Worm (Caenorhabditis elegans): ENCODE measurements around the gene twk-9.

The twk-9 gene

DNA sequence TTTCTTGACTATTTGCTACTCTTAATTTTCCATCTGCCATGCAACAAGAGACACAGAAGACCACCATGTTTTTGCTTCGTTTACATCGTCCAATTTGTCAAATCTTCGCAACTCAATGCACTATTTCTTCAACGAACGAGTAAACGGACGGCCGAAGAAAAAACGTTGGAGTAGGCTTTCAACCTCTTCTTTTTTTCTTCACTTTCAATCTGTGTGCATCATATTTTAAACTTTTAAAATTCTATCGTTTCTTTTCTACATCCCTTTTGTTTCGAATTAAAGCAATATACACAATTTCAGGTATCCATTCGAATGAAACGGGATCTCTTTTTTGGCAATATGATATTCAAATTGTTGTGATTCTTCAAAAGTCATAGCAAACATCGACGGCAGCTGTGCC lies 35.2 kb upstream of the twk-9 start, which contains the start of gene acc-1:
acc-1 (plus strand) TSS at position 301 of the 400 bp plus-strand sequence.
- TF ChIP-seq aly-1 (tag; optimal IDR thresholded peaks at IDR 0.05) (no peak), sea-1 (GFP tag; conservative IDR thresholded peaks at IDR 0.05) (no peak), tbx-11 (GFP tag; IDR thresholded peaks at IDR 0.05) (no peak), F13C5.2 (tag; optimal IDR thresholded peaks at IDR 0.05) (no peak), scrt-1 (GFP tag; IDR thresholded peaks at IDR 0.05) (no peak), hmbx-1 (tag; optimal IDR thresholded peaks at IDR 0.05) (no peak), B0310.2 (tag; optimal IDR thresholded peaks at IDR 0.05) (no peak), ceh-36 (tag; optimal IDR thresholded peaks at IDR 0.05) (no peak), hmg-4 (GFP tag; optimal IDR thresholded peaks at IDR 0.05) (no peak), ama-1 (optimal IDR thresholded peaks at IDR 0.05) (no peak), tra-4 (tag; optimal IDR thresholded peaks at IDR 0.05) (no peak), pes-1 (GFP tag; IDR thresholded peaks at IDR 0.05) (no peak), hnd-1 (tag; optimal IDR thresholded peaks at IDR 0.05) (no peak), ets-7 (tag; optimal IDR thresholded peaks at IDR 0.05) (no peak), tbx-37 (GFP tag; conservative IDR thresholded peaks at IDR 0.05) (no peak), flt-1 (GFP tag; IDR thresholded peaks at IDR 0.05) (no peak), ceh-13 (GFP tag; optimal IDR thresholded peaks at IDR 0.05) (no peak)

DNA sequence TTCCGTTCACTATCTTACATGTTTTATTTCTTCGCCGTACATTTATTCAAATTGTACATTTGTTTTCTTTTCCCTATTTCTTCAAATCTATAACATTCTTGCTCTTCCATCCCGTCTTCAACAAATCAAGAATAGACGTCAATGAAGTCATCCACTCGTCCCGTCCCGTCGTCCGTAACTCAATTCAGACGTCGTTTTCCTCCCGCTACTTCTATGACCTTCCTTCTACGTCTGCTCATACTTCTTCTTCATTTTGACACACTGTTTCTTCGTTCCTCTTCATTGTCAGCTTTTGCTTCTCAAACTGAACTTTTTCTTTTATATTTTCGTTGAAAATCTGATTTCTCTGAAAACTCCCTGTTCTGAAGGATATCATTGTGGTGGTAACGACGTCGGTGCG lies 33.0 kb upstream of the twk-9 start:
- TF ChIP-seq ama-1 (optimal IDR thresholded peaks at IDR 0.05) (no peak), tbx-37 (GFP tag; conservative IDR thresholded peaks at IDR 0.05) (no peak), hmbx-1 (tag; optimal IDR thresholded peaks at IDR 0.05) (no peak), ets-7 (tag; optimal IDR thresholded peaks at IDR 0.05) (no peak), aly-1 (tag; optimal IDR thresholded peaks at IDR 0.05) (no peak), hmg-4 (GFP tag; optimal IDR thresholded peaks at IDR 0.05) (no peak), F13C5.2 (tag; optimal IDR thresholded peaks at IDR 0.05) (no peak), tra-4 (tag; optimal IDR thresholded peaks at IDR 0.05) (no peak), pes-1 (GFP tag; IDR thresholded peaks at IDR 0.05) (no peak), scrt-1 (GFP tag; IDR thresholded peaks at IDR 0.05) (no peak), ceh-36 (tag; optimal IDR thresholded peaks at IDR 0.05) (no peak), flt-1 (GFP tag; IDR thresholded peaks at IDR 0.05) (no peak)

DNA sequence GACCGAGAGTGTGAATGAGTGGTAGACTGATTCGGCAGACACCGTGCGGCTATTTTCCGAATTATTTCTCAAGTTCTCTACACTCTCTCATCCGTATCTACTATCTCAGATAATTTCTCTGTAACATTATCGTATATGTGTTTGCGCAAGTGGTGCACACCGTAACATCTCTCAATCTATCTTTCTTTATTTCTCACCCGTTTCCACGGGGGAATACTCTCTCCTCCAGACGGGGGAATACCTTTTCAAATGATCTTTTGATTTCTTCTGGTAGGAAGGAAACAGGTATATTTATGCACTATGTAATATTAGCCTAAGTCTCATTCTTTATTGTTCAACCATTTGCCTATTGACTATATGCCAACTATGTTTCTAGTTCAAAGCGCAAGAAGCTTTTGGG lies 25.9 kb upstream of the twk-9 start:
- TF ChIP-seq sea-1 (GFP tag; conservative IDR thresholded peaks at IDR 0.05) (no peak), hmg-4 (GFP tag; optimal IDR thresholded peaks at IDR 0.05) (no peak), ceh-13 (GFP tag; optimal IDR thresholded peaks at IDR 0.05) (no peak), hmbx-1 (tag; optimal IDR thresholded peaks at IDR 0.05) (no peak), tra-4 (tag; optimal IDR thresholded peaks at IDR 0.05) (no peak)

DNA sequence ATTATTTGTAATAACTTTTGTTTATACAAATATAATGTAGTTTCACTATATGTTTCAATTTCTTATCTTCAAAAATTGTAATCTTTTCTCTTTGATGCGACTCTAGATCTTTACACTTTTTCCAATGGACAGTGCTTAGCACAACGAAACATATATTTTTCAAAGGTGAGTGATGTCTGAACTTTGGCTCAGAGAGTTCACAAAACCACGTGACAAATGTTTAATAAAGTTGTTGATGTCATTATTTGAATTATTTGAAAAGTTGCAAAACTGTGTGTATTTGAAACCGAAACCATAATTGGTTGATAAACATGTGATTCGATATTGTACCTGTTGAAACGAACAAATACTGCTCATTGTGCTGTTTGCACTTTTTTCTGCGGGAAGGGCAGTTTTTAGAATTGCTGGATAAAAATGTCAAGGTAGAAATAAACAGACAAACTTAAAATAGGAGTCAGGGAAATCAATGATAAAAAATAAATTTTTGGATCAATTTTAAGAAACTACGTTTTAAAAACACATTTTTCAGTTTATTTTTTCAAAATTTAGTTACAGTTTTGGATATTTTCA lies 24.8 kb upstream of the twk-9 start:
- TF ChIP-seq ama-1 (optimal IDR thresholded peaks at IDR 0.05): no peak
- no peak for TF ChIP-seq ceh-36 (tag; optimal IDR thresholded peaks at IDR 0.05)
- TF ChIP-seq hmbx-1 (tag; optimal IDR thresholded peaks at IDR 0.05): no peak
- no peak for TF ChIP-seq tra-4 (tag; optimal IDR thresholded peaks at IDR 0.05)
- TF ChIP-seq tbx-11 (GFP tag; IDR thresholded peaks at IDR 0.05): no peak
- no peak for TF ChIP-seq pes-1 (GFP tag; IDR thresholded peaks at IDR 0.05)
- TF ChIP-seq ets-7 (tag; optimal IDR thresholded peaks at IDR 0.05): no peak
- TF ChIP-seq hnd-1 (tag; optimal IDR thresholded peaks at IDR 0.05): no peak
- TF ChIP-seq hmg-4 (GFP tag; optimal IDR thresholded peaks at IDR 0.05): no peak
- no peak for TF ChIP-seq flt-1 (GFP tag; IDR thresholded peaks at IDR 0.05)
- TF ChIP-seq B0310.2 (tag; optimal IDR thresholded peaks at IDR 0.05): no peak
- TF ChIP-seq F13C5.2 (tag; optimal IDR thresholded peaks at IDR 0.05): no peak
- TF ChIP-seq aly-1 (tag; optimal IDR thresholded peaks at IDR 0.05): no peak
- no peak for TF ChIP-seq scrt-1 (GFP tag; IDR thresholded peaks at IDR 0.05)
- TF ChIP-seq tbx-37 (GFP tag; conservative IDR thresholded peaks at IDR 0.05): no peak
- TF ChIP-seq sea-1 (GFP tag; conservative IDR thresholded peaks at IDR 0.05): no peak

DNA sequence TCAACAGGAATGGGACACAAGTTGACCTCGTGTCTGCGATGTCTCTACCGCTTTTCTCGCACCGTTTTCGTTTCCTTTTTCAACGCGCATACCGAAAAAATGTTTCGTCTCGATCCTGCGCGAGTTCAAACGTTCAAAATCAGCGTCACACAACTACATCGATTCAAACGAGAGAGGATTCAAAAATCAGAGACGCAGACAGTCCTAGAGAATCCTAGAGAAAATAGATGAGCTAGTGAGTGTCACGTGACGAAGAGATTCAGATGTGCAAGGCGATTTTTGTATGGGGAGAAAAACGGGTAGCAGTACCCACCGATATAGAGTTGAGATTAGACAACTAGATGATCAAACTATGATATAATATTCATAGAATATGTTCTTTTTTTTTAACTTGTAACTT lies 23.0 kb upstream of the twk-9 start:
- no peak for TF ChIP-seq ceh-36 (tag; optimal IDR thresholded peaks at IDR 0.05)
- TF ChIP-seq hmg-4 (GFP tag; optimal IDR thresholded peaks at IDR 0.05): no peak
- no peak for TF ChIP-seq B0310.2 (tag; optimal IDR thresholded peaks at IDR 0.05)
- no peak for TF ChIP-seq tbx-11 (GFP tag; IDR thresholded peaks at IDR 0.05)
- no peak for TF ChIP-seq hmbx-1 (tag; optimal IDR thresholded peaks at IDR 0.05)
- no peak for TF ChIP-seq flt-1 (GFP tag; IDR thresholded peaks at IDR 0.05)
- TF ChIP-seq ets-7 (tag; optimal IDR thresholded peaks at IDR 0.05): no peak
- no peak for TF ChIP-seq sea-1 (GFP tag; conservative IDR thresholded peaks at IDR 0.05)
- no peak for TF ChIP-seq tra-4 (tag; optimal IDR thresholded peaks at IDR 0.05)
- no peak for TF ChIP-seq tbx-37 (GFP tag; conservative IDR thresholded peaks at IDR 0.05)
- no peak for TF ChIP-seq hnd-1 (tag; optimal IDR thresholded peaks at IDR 0.05)
- TF ChIP-seq F13C5.2 (tag; optimal IDR thresholded peaks at IDR 0.05): no peak
- TF ChIP-seq ama-1 (optimal IDR thresholded peaks at IDR 0.05): no peak
- no peak for TF ChIP-seq aly-1 (tag; optimal IDR thresholded peaks at IDR 0.05)
- TF ChIP-seq scrt-1 (GFP tag; IDR thresholded peaks at IDR 0.05): no peak
- TF ChIP-seq ceh-13 (GFP tag; optimal IDR thresholded peaks at IDR 0.05): no peak
- TF ChIP-seq pes-1 (GFP tag; IDR thresholded peaks at IDR 0.05): no peak

DNA sequence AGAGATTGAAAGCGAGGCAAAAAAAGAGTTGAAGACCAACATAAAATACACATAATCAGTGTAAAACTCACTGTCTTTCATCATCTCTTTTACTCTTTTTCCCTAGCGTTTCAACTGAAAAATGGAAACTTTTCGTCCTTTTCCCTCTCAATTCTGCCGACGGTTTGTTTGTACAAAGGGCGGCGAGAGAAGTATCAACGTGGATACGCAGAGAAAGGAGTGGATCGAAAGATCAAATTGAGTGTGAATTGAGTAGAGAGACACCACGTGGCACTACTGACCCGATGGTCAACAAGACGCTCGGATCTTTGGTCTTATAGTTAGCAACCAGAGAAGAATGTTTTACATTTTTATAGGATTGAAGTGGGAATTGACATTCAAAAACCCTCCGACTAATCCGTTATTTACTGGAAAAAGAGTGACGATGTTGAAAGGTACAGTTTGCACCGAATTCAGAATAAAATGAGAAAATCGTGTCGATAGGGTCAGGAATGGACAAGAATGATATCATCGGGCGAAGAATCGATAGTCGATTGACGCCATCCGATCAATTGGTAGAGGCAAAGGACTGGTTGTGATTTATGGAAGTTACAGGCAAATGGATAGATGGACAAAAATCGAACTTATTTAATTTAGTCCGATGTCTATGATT lies 21.8 kb upstream of the twk-9 start:
- TF ChIP-seq ama-1 (optimal IDR thresholded peaks at IDR 0.05): no peak

DNA sequence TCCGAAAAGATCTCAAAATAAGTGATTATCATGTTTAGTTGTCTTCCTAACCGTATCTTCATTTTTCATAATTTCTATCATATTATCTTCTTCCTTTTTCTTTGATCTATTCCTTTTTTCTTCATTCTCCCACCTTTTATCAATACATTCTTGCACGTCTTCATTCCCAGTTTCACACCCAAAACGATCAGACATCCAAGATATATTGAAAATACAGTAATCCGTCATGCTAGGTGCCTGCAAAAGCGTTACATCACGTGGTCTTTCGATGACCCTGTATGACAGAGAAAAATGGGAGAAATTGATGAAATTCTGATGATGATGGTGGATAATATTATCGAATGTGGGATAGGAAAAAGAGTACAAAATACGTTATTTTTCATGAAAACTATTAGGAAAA lies 20.5 kb upstream of the twk-9 start:
- TF ChIP-seq B0310.2 (tag; optimal IDR thresholded peaks at IDR 0.05): no peak
- TF ChIP-seq ceh-13 (GFP tag; optimal IDR thresholded peaks at IDR 0.05): no peak
- no peak for TF ChIP-seq flt-1 (GFP tag; IDR thresholded peaks at IDR 0.05)
- no peak for TF ChIP-seq hnd-1 (tag; optimal IDR thresholded peaks at IDR 0.05)
- no peak for TF ChIP-seq F13C5.2 (tag; optimal IDR thresholded peaks at IDR 0.05)
- TF ChIP-seq sea-1 (GFP tag; conservative IDR thresholded peaks at IDR 0.05): no peak
- no peak for TF ChIP-seq ets-7 (tag; optimal IDR thresholded peaks at IDR 0.05)
- TF ChIP-seq tbx-11 (GFP tag; IDR thresholded peaks at IDR 0.05): no peak
- TF ChIP-seq tra-4 (tag; optimal IDR thresholded peaks at IDR 0.05): no peak
- TF ChIP-seq hmbx-1 (tag; optimal IDR thresholded peaks at IDR 0.05): no peak
- no peak for TF ChIP-seq ama-1 (optimal IDR thresholded peaks at IDR 0.05)
- TF ChIP-seq pes-1 (GFP tag; IDR thresholded peaks at IDR 0.05): no peak
- TF ChIP-seq hmg-4 (GFP tag; optimal IDR thresholded peaks at IDR 0.05): no peak
- no peak for TF ChIP-seq aly-1 (tag; optimal IDR thresholded peaks at IDR 0.05)
- no peak for TF ChIP-seq tbx-37 (GFP tag; conservative IDR thresholded peaks at IDR 0.05)
- TF ChIP-seq ceh-36 (tag; optimal IDR thresholded peaks at IDR 0.05): no peak
- no peak for TF ChIP-seq scrt-1 (GFP tag; IDR thresholded peaks at IDR 0.05)

All from whole organism, early embryonic.